Worm (Caenorhabditis elegans) whole organism, young adult: ENCODE results near the gene cdc-48.1.
A peak's percentile ranks its signal among the peaks of the same experiment; 100 is the strongest.

Experiments used
- C06A6.2 ChIP-seq: fragments of 200-800 bp; sonication (Bioruptor generic); conservative IDR thresholded peaks from 2 replicates; pipeline ENCODE4 v1.3.6; 2022; ENCODE audit warnings: missing genetic modification characterization, missing compliant biosample characterization
- F22D6.2 ChIP-seq: sonication (generic microtip); optimal IDR thresholded peaks from 2 replicates; lab custom pipeline; 2016; ENCODE audit warnings: mild to moderate bottlenecking, missing genetic modification characterization, missing compliant biosample characterization
- F23B12.7 ChIP-seq: sonication (generic microtip); optimal IDR thresholded peaks from 2 replicates; lab custom pipeline; 2017; ENCODE audit warnings: missing genetic modification characterization, mild to moderate bottlenecking, missing compliant biosample characterization, antibody characterized with exemption, moderate library complexity; ENCODE audit not compliant: insufficient read depth
- F37B4.10 ChIP-seq: fragments of 200-800 bp; sonication (Bioruptor generic); IDR thresholded peaks from 2 replicates; pipeline ENCODE4 v1.3.6; 2022; ENCODE audit warnings: missing genetic modification characterization, missing compliant biosample characterization
- F39B2.1 ChIP-seq: fragments of 200-800 bp; sonication (Bioruptor generic); IDR thresholded peaks from 2 replicates; pipeline ENCODE4 v1.3.6; 2022; ENCODE audit warnings: missing genetic modification reagents, missing genetic modification characterization, missing compliant biosample characterization
- F55B11.4 ChIP-seq: sonication (generic microtip); optimal IDR thresholded peaks from 2 replicates; lab custom pipeline; 2016; ENCODE audit warnings: missing compliant biosample characterization, missing genetic modification characterization, borderline replicate concordance; ENCODE audit not compliant: insufficient read depth
- F57A8.1 ChIP-seq: fragments of 200-800 bp; sonication (Bioruptor generic); optimal IDR thresholded peaks from 2 replicates; lab custom pipeline; 2018; ENCODE audit warnings: mild to moderate bottlenecking, missing genetic modification characterization, moderate library complexity, missing compliant biosample characterization
- F57C9.4 ChIP-seq: sonication (generic microtip); optimal IDR thresholded peaks from 2 replicates; lab custom pipeline; 2017; ENCODE audit warnings: mild to moderate bottlenecking, missing genetic modification characterization, missing compliant biosample characterization
- K12H6.12 ChIP-seq: fragments of 200-800 bp; sonication (Bioruptor generic); optimal IDR thresholded peaks from 2 replicates; lab custom pipeline; 2018; ENCODE audit warnings: mild to moderate bottlenecking, missing genetic modification characterization, missing compliant biosample characterization
- T07F8.4 ChIP-seq: sonication (generic microtip); optimal IDR thresholded peaks from 2 replicates; lab custom pipeline; 2016; ENCODE audit warnings: mild to moderate bottlenecking, missing genetic modification characterization, moderate library complexity, missing compliant biosample characterization
- Y53G8AR.9 ChIP-seq: fragments of 200-800 bp; sonication (Bioruptor generic); conservative IDR thresholded peaks from 2 replicates; pipeline ENCODE4 v1.3.6; 2022; ENCODE audit warnings: missing genetic modification reagents, missing genetic modification characterization, missing compliant biosample characterization
- Y56A3A.18 ChIP-seq: fragments of 200-800 bp; sonication (Bioruptor generic); IDR thresholded peaks from 2 replicates; pipeline ENCODE4 v1.3.6; 2022; ENCODE audit warnings: missing genetic modification reagents, missing genetic modification characterization, missing compliant biosample characterization
- Y67H2A.10 ChIP-seq: fragments of 200-800 bp; sonication (Bioruptor generic); conservative IDR thresholded peaks from 2 replicates; pipeline ENCODE4 v1.3.6; 2022; ENCODE audit warnings: missing genetic modification reagents, missing genetic modification characterization, missing compliant biosample characterization
- Y79H2A.3 ChIP-seq: fragments of 200-800 bp; sonication (Bioruptor generic); conservative IDR thresholded peaks from 2 replicates; pipeline ENCODE4 v1.3.6; 2022; ENCODE audit warnings: missing genetic modification reagents, missing genetic modification characterization, missing compliant biosample characterization
- akir-1 ChIP-seq: fragments of 200-800 bp; sonication (Bioruptor generic); optimal IDR thresholded peaks from 2 replicates; lab custom pipeline; 2018; ENCODE audit warnings: mild to moderate bottlenecking, missing genetic modification characterization, moderate library complexity, missing compliant biosample characterization
- aptf-2 ChIP-seq: fragments of 200-800 bp; sonication (Bioruptor generic); conservative IDR thresholded peaks from 2 replicates; pipeline ENCODE4 v1.3.6; 2022; ENCODE audit warnings: missing genetic modification reagents, missing genetic modification characterization, missing compliant biosample characterization
- attf-5 ChIP-seq: fragments of 200-800 bp; sonication (Bioruptor generic); optimal IDR thresholded peaks from 2 replicates; lab custom pipeline; 2018; ENCODE audit warnings: mild to moderate bottlenecking, missing genetic modification characterization, missing compliant biosample characterization
- attf-6 ChIP-seq: fragments of 200-800 bp; sonication (Bioruptor generic); IDR thresholded peaks from 2 replicates; pipeline ENCODE4 v1.3.6; 2022; ENCODE audit warnings: missing genetic modification reagents, missing genetic modification characterization, missing compliant biosample characterization
- bed-2 ChIP-seq: fragments of 200-800 bp; sonication (Bioruptor generic); IDR thresholded peaks from 2 replicates; pipeline ENCODE4 v1.3.6; 2022; ENCODE audit warnings: missing genetic modification reagents, missing genetic modification characterization, missing compliant biosample characterization
- ccch-3 ChIP-seq: fragments of 200-800 bp; sonication (Bioruptor generic); optimal IDR thresholded peaks from 2 replicates; lab custom pipeline; 2018; ENCODE audit warnings: mild to moderate bottlenecking, missing genetic modification characterization, missing compliant biosample characterization
- ceh-40 ChIP-seq: fragments of 200-800 bp; sonication (Bioruptor generic); IDR thresholded peaks from 2 replicates; pipeline ENCODE4 v1.3.6; 2022; ENCODE audit warnings: missing genetic modification characterization, missing compliant biosample characterization
- ceh-79 ChIP-seq: sonication (generic microtip); optimal IDR thresholded peaks from 2 replicates; lab custom pipeline; 2017; ENCODE audit warnings: mild to moderate bottlenecking, missing genetic modification characterization, missing compliant biosample characterization
- chd-7 ChIP-seq: sonication (generic microtip); optimal IDR thresholded peaks from 2 replicates; lab custom pipeline; 2016; ENCODE audit warnings: mild to moderate bottlenecking, missing genetic modification characterization, moderate library complexity, missing compliant biosample characterization
- die-1 ChIP-seq: sonication (generic microtip); optimal IDR thresholded peaks from 2 replicates; lab custom pipeline; 2016; ENCODE audit warnings: missing genotype, mild to moderate bottlenecking, missing genetic modification characterization, missing compliant biosample characterization
- dox-1 ChIP-seq: fragments of 200-800 bp; sonication (Bioruptor generic); IDR thresholded peaks from 2 replicates; pipeline ENCODE4 v1.3.6; 2022; ENCODE audit warnings: missing genetic modification reagents, missing genetic modification characterization, missing compliant biosample characterization
- egl-18 ChIP-seq: fragments of 200-800 bp; sonication (Bioruptor generic); IDR thresholded peaks from 2 replicates; pipeline ENCODE4 v1.3.6; 2022; ENCODE audit warnings: missing genetic modification reagents, missing genetic modification characterization, missing compliant biosample characterization
- egl-44 ChIP-seq: fragments of 200-800 bp; sonication (Bioruptor generic); IDR thresholded peaks from 2 replicates; pipeline ENCODE4 v1.3.6; 2022; ENCODE audit warnings: missing genetic modification reagents, missing genetic modification characterization, missing compliant biosample characterization
- ekl-4 ChIP-seq: fragments of 200-800 bp; sonication (Bioruptor generic); IDR thresholded peaks from 2 replicates; pipeline ENCODE4 v1.3.6; 2022; ENCODE audit warnings: missing genetic modification reagents, missing genetic modification characterization, missing compliant biosample characterization
- fkh-3 ChIP-seq: sonication (generic microtip); optimal IDR thresholded peaks from 2 replicates; lab custom pipeline; 2016; ENCODE audit warnings: mild to moderate bottlenecking, missing genetic modification characterization, missing compliant biosample characterization
- hrde-1 ChIP-seq: sonication (generic microtip); optimal IDR thresholded peaks from 2 replicates; lab custom pipeline; 2016; ENCODE audit warnings: missing genetic modification characterization, mild to moderate bottlenecking, missing compliant biosample characterization, moderate library complexity, missing genotype, missing genetic modification reagents, borderline replicate concordance
- lag-1 ChIP-seq: fragments of 200-800 bp; sonication (Bioruptor generic); IDR thresholded peaks from 2 replicates; pipeline ENCODE4 v1.3.6; 2022; ENCODE audit warnings: missing genetic modification reagents, missing genetic modification characterization, missing compliant biosample characterization
- let-526 ChIP-seq: fragments of 200-800 bp; sonication (Bioruptor generic); IDR thresholded peaks from 2 replicates; pipeline ENCODE4 v1.3.6; 2022; ENCODE audit warnings: missing genetic modification reagents, missing genetic modification characterization, missing compliant biosample characterization
- lin-40 ChIP-seq: sonication (generic microtip); optimal IDR thresholded peaks from 2 replicates; lab custom pipeline; 2016; ENCODE audit warnings: missing genetic modification characterization, mild to moderate bottlenecking, missing compliant biosample characterization, missing genotype, missing genetic modification reagents
- lin-54 ChIP-seq: fragments of 200-800 bp; sonication (Bioruptor generic); optimal IDR thresholded peaks from 2 replicates; lab custom pipeline; 2018; ENCODE audit warnings: mild to moderate bottlenecking, missing genetic modification characterization, missing compliant biosample characterization
- lir-1 ChIP-seq: fragments of 200-800 bp; sonication (Bioruptor generic); conservative IDR thresholded peaks from 2 replicates; pipeline ENCODE4 v1.3.6; 2022; ENCODE audit warnings: missing genetic modification reagents, missing genetic modification characterization, missing compliant biosample characterization
- lsl-1 ChIP-seq: fragments of 200-800 bp; sonication (Bioruptor generic); optimal IDR thresholded peaks from 2 replicates; lab custom pipeline; 2018; ENCODE audit warnings: mild to moderate bottlenecking, missing genetic modification characterization, moderate library complexity, missing compliant biosample characterization
- lsy-27 ChIP-seq: sonication (generic microtip); optimal IDR thresholded peaks from 2 replicates; lab custom pipeline; 2017; ENCODE audit warnings: missing genetic modification characterization, mild to moderate bottlenecking, missing compliant biosample characterization, antibody characterized with exemption, missing genotype, borderline replicate concordance; ENCODE audit not compliant: insufficient read depth
- madf-6 ChIP-seq: fragments of 200-800 bp; sonication (Bioruptor generic); IDR thresholded peaks from 2 replicates; pipeline ENCODE4 v1.3.6; 2022; ENCODE audit warnings: missing genetic modification reagents, missing genetic modification characterization, missing compliant biosample characterization
- nfyb-1 ChIP-seq: fragments of 200-800 bp; sonication (Bioruptor generic); IDR thresholded peaks from 2 replicates; pipeline ENCODE4 v1.3.6; 2022; ENCODE audit warnings: missing genetic modification reagents, missing genetic modification characterization, missing compliant biosample characterization
- nhr-27 ChIP-seq: fragments of 200-800 bp; sonication (Bioruptor generic); optimal IDR thresholded peaks from 2 replicates; lab custom pipeline; 2018; ENCODE audit warnings: mild to moderate bottlenecking, missing genetic modification characterization, moderate library complexity, missing compliant biosample characterization
- pbrm-1 ChIP-seq: fragments of 200-800 bp; sonication (Bioruptor generic); IDR thresholded peaks from 2 replicates; pipeline ENCODE4 v1.3.6; 2022; ENCODE audit warnings: missing genetic modification reagents, missing genetic modification characterization, missing compliant biosample characterization
- repo-1 ChIP-seq: sonication (generic microtip); optimal IDR thresholded peaks from 2 replicates; lab custom pipeline; 2017; ENCODE audit warnings: mild to moderate bottlenecking, missing genetic modification characterization, missing compliant biosample characterization
- snpc-1.1 ChIP-seq: sonication (generic microtip); optimal IDR thresholded peaks from 2 replicates; lab custom pipeline; 2017; ENCODE audit warnings: missing genetic modification characterization, mild to moderate bottlenecking, missing compliant biosample characterization, antibody characterized with exemption, moderate library complexity, missing genotype, missing genetic modification reagents; ENCODE audit not compliant: insufficient read depth
- snpc-3.4 ChIP-seq: sonication (generic microtip); optimal IDR thresholded peaks from 2 replicates; lab custom pipeline; 2017; ENCODE audit warnings: missing genetic modification characterization, mild to moderate bottlenecking, missing compliant biosample characterization, antibody characterized with exemption, moderate library complexity, missing genotype, missing genetic modification reagents
- tbx-9 ChIP-seq: sonication (generic microtip); optimal IDR thresholded peaks from 2 replicates; lab custom pipeline; 2016; ENCODE audit warnings: borderline replicate concordance, missing genetic modification characterization, inconsistent platforms, missing compliant biosample characterization
- ztf-22 ChIP-seq: fragments of 200-800 bp; sonication (Bioruptor generic); optimal IDR thresholded peaks from 2 replicates; lab custom pipeline; 2018; ENCODE audit warnings: mild to moderate bottlenecking, missing genetic modification characterization, moderate library complexity, missing compliant biosample characterization
- ztf-28 ChIP-seq: fragments of 200-800 bp; sonication (Bioruptor generic); IDR thresholded peaks from 2 replicates; pipeline ENCODE4 v1.3.6; 2022; ENCODE audit warnings: missing genetic modification reagents, missing genetic modification characterization, missing compliant biosample characterization

cdc-48.1 gene

DNA sequence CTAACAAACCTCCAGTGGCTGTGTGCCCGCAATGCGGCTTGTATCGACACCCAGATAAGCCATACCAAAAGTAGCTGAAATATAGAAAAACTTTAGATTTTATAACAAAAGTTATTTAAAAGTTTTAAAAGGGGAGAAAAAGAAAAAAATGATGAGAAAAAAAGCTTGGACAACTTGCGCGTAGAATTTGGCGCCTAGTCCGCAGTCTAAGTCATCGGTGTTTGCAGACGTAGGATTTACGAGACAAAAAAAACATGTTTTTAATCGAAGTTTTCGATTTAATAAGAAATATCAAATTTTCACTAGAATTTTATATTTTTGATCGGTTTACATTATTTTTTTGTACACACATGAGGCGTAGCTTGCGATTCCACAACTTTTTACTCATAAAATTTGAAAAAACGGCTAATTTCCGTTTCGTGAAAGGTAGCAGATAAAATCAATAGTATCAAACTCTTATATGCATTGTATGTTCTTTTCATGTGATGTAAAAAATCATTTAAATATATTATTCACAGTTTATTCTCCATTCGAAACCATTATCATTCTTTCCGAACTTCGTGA, 21.2 kb downstream of the cdc-48.1 start, which contains the start of gene pro-1:
pro-1 (minus strand) TSS at position 74 of the 564 bp plus-strand sequence.
- TF ChIP-seq Y56A3A.18 (GFP tag; lab: Robert Waterston, UW) (peak; percentile 92; the same call in 1 of the 2 replicates), F39B2.1 (peak; percentile 74; the same call in 1 of the 2 replicates), egl-18 (GFP tag; lab: Robert Waterston, UW) (no peak), F37B4.10 (no peak), lin-54 (GFP tag; lab: Kevin White, UChicago) (peak; percentile 74), pbrm-1 (GFP tag; lab: Robert Waterston, UW) (peak; percentile 94), Y79H2A.3 (GFP tag; lab: Robert Waterston, UW) (0 out of 2 replicates have a peak, but pooled peaks have one; percentile 7), ztf-22 (peak; percentile 47), ekl-4 (peak; percentile 90), lir-1 (GFP tag; lab: Robert Waterston, UW) (peak; percentile 60), chd-7 (peak; percentile 94), bed-2 (GFP tag; lab: Robert Waterston, UW) (no peak), snpc-3.4 (no peak), akir-1 (no peak), die-1 (tag; lab: Kevin White, UChicago) (no peak), C06A6.2 (GFP tag; lab: Robert Waterston, UW) (peak; percentile 80), nfyb-1 (GFP tag; lab: Robert Waterston, UW) (peak; percentile 98), dox-1 (GFP tag; lab: Robert Waterston, UW) (peak; percentile 67), F55B11.4 (tag; lab: Kevin White, UChicago) (no peak), tbx-9 (tag; lab: Kevin White, UChicago) (peak; percentile 5), let-526 (GFP tag; lab: Robert Waterston, UW) (peak; percentile 84), repo-1 (tag; lab: Kevin White, UChicago) (peak; percentile 68), F22D6.2 (tag; lab: Kevin White, UChicago) (peak; percentile 15), Y53G8AR.9 (peak; percentile 88), egl-44 (GFP tag; lab: Robert Waterston, UW) (peak; percentile 79; the same call in 1 of the 2 replicates), attf-6 (GFP tag; lab: Robert Waterston, UW) (no peak), ccch-3 (peak; percentile 15), F57A8.1 (no peak), F23B12.7 (tag; lab: Kevin White, UChicago) (no peak), snpc-1.1 (peak; percentile 37), fkh-3 (peak; percentile 17), hrde-1 (tag; lab: Kevin White, UChicago) (no peak), lin-40 (tag; lab: Kevin White, UChicago) (peak; percentile 85), Y67H2A.10 (GFP tag; lab: Robert Waterston, UW) (peak; percentile 82), ceh-40 (peak; percentile 80), ztf-28 (GFP tag; lab: Robert Waterston, UW) (peak; percentile 45; the same call in 1 of the 2 replicates), lag-1 (GFP tag; lab: Robert Waterston, UW) (no peak), nhr-27 (tag; lab: Kevin White, UChicago) (peak; percentile 12), T07F8.4 (tag; lab: Kevin White, UChicago) (no peak), K12H6.12 (tag; lab: Kevin White, UChicago) (peak; percentile 65), madf-6 (GFP tag; lab: Robert Waterston, UW) (peak; percentile 79), ceh-79 (peak; percentile 74), lsy-27 (tag; lab: Kevin White, UChicago) (peak; percentile 65), lsl-1 (GFP tag; lab: Kevin White, UChicago) (peak; percentile 15), aptf-2 (no peak), F57C9.4 (peak; percentile 36), attf-5 (GFP tag; lab: Kevin White, UChicago) (peak; percentile 91)
